Worm (Caenorhabditis elegans): ENCODE data around the gene K10H10.10.

Gene K10H10.10

ce11 chrII:14479583-14480245 is 27.9 kb upstream of the K10H10.10 start, which contains the start of gene C13B4.1:
TSS of gene C13B4.1 (minus strand) at chrII:14479633.
- TF ChIP-seq ces-1 (GFP tag; optimal IDR thresholded peaks at IDR 0.05) = no peak
- TF ChIP-seq dpl-1 (GFP tag; optimal IDR thresholded peaks at IDR 0.05) = peak; percentile 45 to 76 (median 57)
- TF ChIP-seq hpl-2 (GFP tag; optimal IDR thresholded peaks at IDR 0.05) = peak; percentile 59
- peak; percentile 31 to 85 for TF ChIP-seq lin-35 (GFP tag; optimal IDR thresholded peaks at IDR 0.05)
- no peak for TF ChIP-seq zip-4 (GFP tag; optimal IDR thresholded peaks at IDR 0.05)
- peak; percentile 76 to 96 for TF ChIP-seq efl-1 (optimal IDR thresholded peaks at IDR 0.05)
- TF ChIP-seq efl-1 (GFP tag; optimal IDR thresholded peaks at IDR 0.05 in 1 of 2) = peak; percentile 75 to 96
- peak; percentile 71 for TF ChIP-seq nhr-85 (tag)
- TF ChIP-seq ets-5 (GFP tag; IDR thresholded peaks at IDR 0.05) = no peak

- TF ChIP-seq elt-3 (tag; optimal IDR thresholded peaks at IDR 0.05) = peak in 1 of 6 experiments; percentile 21
- no peak for TF ChIP-seq nhr-90 (tag; optimal IDR thresholded peaks at IDR 0.05; ENCODE audit: poor library complexity)
- TF ChIP-seq C04F5.9 (tag; optimal IDR thresholded peaks at IDR 0.05) = no peak
- TF ChIP-seq unc-98 (GFP tag; IDR thresholded peaks at IDR 0.05) = no peak
- TF ChIP-seq lsy-2 (tag; optimal IDR thresholded peaks at IDR 0.05) = no peak
- no peak for TF ChIP-seq tbx-2 (tag; optimal IDR thresholded peaks at IDR 0.05)
- no peak for TF ChIP-seq egl-27 (tag; optimal IDR thresholded peaks at IDR 0.05)
- no peak for TF ChIP-seq mef-2 (tag; optimal IDR thresholded peaks at IDR 0.05)
- no peak for TF ChIP-seq dpl-1 (GFP tag; optimal IDR thresholded peaks at IDR 0.05)
- TF ChIP-seq C34B4.2 (tag; optimal IDR thresholded peaks at IDR 0.05) = no peak
- no peak for TF ChIP-seq nhr-28 (tag; optimal IDR thresholded peaks at IDR 0.05)
- TF ChIP-seq aha-1 (tag; optimal IDR thresholded peaks at IDR 0.05) = no peak
- TF ChIP-seq sptf-1 (tag; optimal IDR thresholded peaks at IDR 0.05) = no peak
- no peak for TF ChIP-seq ztf-11 (tag; optimal IDR thresholded peaks at IDR 0.05)
- peak; percentile 84 for TF ChIP-seq blmp-1 (tag; optimal IDR thresholded peaks at IDR 0.05)
- TF ChIP-seq mdl-1 (tag; optimal IDR thresholded peaks at IDR 0.05) = no peak
- peak; percentile 4 for TF ChIP-seq nhr-85 (tag)
- no peak for TF ChIP-seq skn-1 (tag; optimal IDR thresholded peaks at IDR 0.05)
- no peak for TF ChIP-seq lin-39 (tag; optimal IDR thresholded peaks at IDR 0.05)
- TF ChIP-seq ceh-90 (tag; optimal IDR thresholded peaks at IDR 0.05) = no peak
- no peak for TF ChIP-seq mep-1 (tag; optimal IDR thresholded peaks at IDR 0.05)
- no peak for TF ChIP-seq vab-15 (tag; optimal IDR thresholded peaks at IDR 0.05)
- TF ChIP-seq lin-13 (GFP tag; optimal IDR thresholded peaks at IDR 0.05) = no peak
- TF ChIP-seq unc-30 (tag; optimal IDR thresholded peaks at IDR 0.05) = no peak
- TF ChIP-seq ets-5 (GFP tag; IDR thresholded peaks at IDR 0.05) = no peak
- TF ChIP-seq lir-3 (tag; optimal IDR thresholded peaks at IDR 0.05; ENCODE audit: poor library complexity) = no peak
- TF ChIP-seq alr-1 (tag; optimal IDR thresholded peaks at IDR 0.05; ENCODE audit: borderline replicate concordance) = no peak
- TF ChIP-seq zip-4 (GFP tag; optimal IDR thresholded peaks at IDR 0.05) = no peak
- peak; percentile 48 for TF ChIP-seq grh-1 (GFP tag; IDR thresholded peaks at IDR 0.05)
- TF ChIP-seq efl-1 (optimal IDR thresholded peaks at IDR 0.05) = no peak
- no peak for TF ChIP-seq efl-1 (GFP tag; optimal IDR thresholded peaks at IDR 0.05 in 1 of 2)
- no peak for TF ChIP-seq unc-62 (GFP tag; optimal IDR thresholded peaks at IDR 0.05)
- no peak for TF ChIP-seq nhr-71 (tag; optimal IDR thresholded peaks at IDR 0.05)
Measured at ce11 chrII:14480772-14481171, 26.8 kb upstream of the K10H10.10 start.

ce11 chrII:14483813-14484212 is 23.8 kb upstream of the K10H10.10 start:
- TF ChIP-seq efl-1 (optimal IDR thresholded peaks at IDR 0.05) (no peak), efl-1 (GFP tag; optimal IDR thresholded peaks at IDR 0.05 in 1 of 2) (peak in 1 of 2 experiments; percentile 62), pqm-1 (tag; optimal IDR thresholded peaks at IDR 0.05) (no peak)

ce11 chrII:14488661-14489060 is 18.9 kb upstream of the K10H10.10 start, which contains the start of gene usp-14:
TSS of gene usp-14 (minus strand) at chrII:14488688.
- no peak for TF ChIP-seq ztf-11 (tag; optimal IDR thresholded peaks at IDR 0.05)
- no peak for TF ChIP-seq ztf-4 (tag; optimal IDR thresholded peaks at IDR 0.05)
- TF ChIP-seq lsy-2 (tag; optimal IDR thresholded peaks at IDR 0.05) = peak; percentile 70 to 78
- TF ChIP-seq nhr-20 (tag; optimal IDR thresholded peaks at IDR 0.05) = peak; percentile 67
- peak; percentile 51 for TF ChIP-seq irx-1 (tag; optimal IDR thresholded peaks at IDR 0.05)
- peak; percentile 66 for TF ChIP-seq swsn-7 (tag; optimal IDR thresholded peaks at IDR 0.05)
- TF ChIP-seq nhr-47 (tag; optimal IDR thresholded peaks at IDR 0.05) = peak; percentile 73
- TF ChIP-seq mef-2 (tag; optimal IDR thresholded peaks at IDR 0.05) = no peak
- peak; percentile 50 for TF ChIP-seq zip-4 (GFP tag; optimal IDR thresholded peaks at IDR 0.05)
- TF ChIP-seq mab-9 (GFP tag; IDR thresholded peaks at IDR 0.05) = no peak
- TF ChIP-seq efl-1 (optimal IDR thresholded peaks at IDR 0.05) = peak; percentile 77 to 80
- peak; percentile 82 to 98 for TF ChIP-seq efl-1 (GFP tag; optimal IDR thresholded peaks at IDR 0.05 in 1 of 2)
- no peak for TF ChIP-seq C34B4.2 (tag; optimal IDR thresholded peaks at IDR 0.05)
- TF ChIP-seq jun-1 (tag; optimal IDR thresholded peaks at IDR 0.05) = peak; percentile 31
- TF ChIP-seq ceh-88 (GFP tag; IDR thresholded peaks at IDR 0.05) = no peak
- peak in 2 of 3 experiments; percentile 48 to 51 for TF ChIP-seq ceh-82 (tag; optimal IDR thresholded peaks at IDR 0.05)
- TF ChIP-seq ceh-8 (GFP tag; optimal IDR thresholded peaks at IDR 0.05) = no peak

Measured in whole organism, L1 larva.